Worm (Caenorhabditis elegans) whole organism, mixed stage, embryonic: ENCODE data around the gene crb-1.

ENCODE experiments used
- M03D4.4 ChIP-seq: sonication (generic microtip); optimal IDR thresholded peaks from 2 replicates; lab custom pipeline; 2017; ENCODE audit warnings: mild to moderate bottlenecking, missing genetic modification characterization, missing compliant biosample characterization
- bed-3 ChIP-seq: fragments of 200-800 bp; sonication (Bioruptor generic); optimal IDR thresholded peaks from 3 replicates; lab custom pipeline; 2018; ENCODE audit warnings: mild to moderate bottlenecking, missing genetic modification characterization, moderate library complexity, missing compliant biosample characterization
- ceh-39 ChIP-seq: fragments of 150-350 bp; optimal IDR thresholded peaks from 2 replicates; lab custom pipeline; 2014; ENCODE audit warnings: missing biosample characterization, missing genetic modification characterization
- ceh-43 ChIP-seq: fragments of 200-800 bp; sonication (Bioruptor generic); optimal IDR thresholded peaks from 2 replicates; lab custom pipeline; 2018; ENCODE audit warnings: mild to moderate bottlenecking, missing genetic modification characterization, moderate library complexity, missing compliant biosample characterization
- ceh-83 ChIP-seq: fragments of 200-800 bp; sonication (Bioruptor generic); optimal IDR thresholded peaks from 2 replicates; lab custom pipeline; 2018; ENCODE audit warnings: mild to moderate bottlenecking, missing genetic modification characterization, missing compliant biosample characterization
- ces-1 ChIP-seq: fragments of 150-350 bp; optimal IDR thresholded peaks from 2 replicates; lab custom pipeline; 2014; ENCODE audit warnings: missing biosample characterization, missing genetic modification reagents, missing genetic modification characterization
- cnd-1 ChIP-seq: fragments of 200-800 bp; sonication (Bioruptor generic); optimal IDR thresholded peaks from 2 replicates; lab custom pipeline; 2018; ENCODE audit warnings: mild to moderate bottlenecking, missing genetic modification characterization, missing compliant biosample characterization
- drap-1 ChIP-seq: fragments of 200-800 bp; sonication (Bioruptor generic); optimal IDR thresholded peaks from 3 replicates; lab custom pipeline; 2018; ENCODE audit warnings: mild to moderate bottlenecking, missing genetic modification characterization, missing compliant biosample characterization
- elt-1 ChIP-seq: sonication (generic microtip); optimal IDR thresholded peaks from 2 replicates; lab custom pipeline; 2017; ENCODE audit warnings: missing genetic modification characterization, mild to moderate bottlenecking, missing compliant biosample characterization, antibody characterized with exemption, moderate library complexity, borderline replicate concordance; ENCODE audit not compliant: insufficient read depth
- elt-3 ChIP-seq: fragments of 150-350 bp; optimal IDR thresholded peaks from 2 replicates; lab custom pipeline; 2014; ENCODE audit warnings: missing biosample characterization, missing genetic modification characterization
- flh-1 ChIP-seq: fragments of 200-800 bp; sonication (Bioruptor generic); optimal IDR thresholded peaks from 2 replicates; lab custom pipeline; 2018; ENCODE audit warnings: mild to moderate bottlenecking, missing genetic modification characterization, moderate library complexity, missing compliant biosample characterization
- ham-2 ChIP-seq: fragments of 200-800 bp; sonication (Bioruptor generic); optimal IDR thresholded peaks from 2 replicates; lab custom pipeline; 2018; ENCODE audit warnings: mild to moderate bottlenecking, missing genetic modification characterization, missing compliant biosample characterization
- hlh-1 ChIP-seq: fragments of 150-350 bp; optimal IDR thresholded peaks from 2 replicates; lab custom pipeline; 2014; ENCODE audit warnings: missing biosample characterization, missing genetic modification reagents, missing genetic modification characterization
- lin-13 ChIP-seq: fragments of 150-350 bp; optimal IDR thresholded peaks from 2 replicates; lab custom pipeline; 2014; ENCODE audit warnings: missing biosample characterization, missing genetic modification characterization
- lin-32 ChIP-seq: fragments of 200-800 bp; sonication (Bioruptor generic); optimal IDR thresholded peaks from 2 replicates; lab custom pipeline; 2018; ENCODE audit warnings: mild to moderate bottlenecking, missing genetic modification characterization, missing compliant biosample characterization
- lsy-2 ChIP-seq: fragments of 150-350 bp; optimal IDR thresholded peaks from 2 replicates; lab custom pipeline; 2014; ENCODE audit warnings: missing biosample characterization, missing genetic modification characterization
- mab-5 ChIP-seq: fragments of 150-350 bp; optimal IDR thresholded peaks from 2 replicates; lab custom pipeline; 2014; ENCODE audit warnings: missing biosample characterization, missing genetic modification characterization
- mep-1 ChIP-seq: fragments of 150-350 bp; optimal IDR thresholded peaks from 2 replicates; lab custom pipeline; 2017; ENCODE audit warnings: missing biosample characterization, missing genetic modification reagents, missing genetic modification characterization, inconsistent platforms
- mls-2 ChIP-seq: sonication (generic microtip); optimal IDR thresholded peaks from 2 replicates; lab custom pipeline; 2016; ENCODE audit warnings: mild to moderate bottlenecking, missing genetic modification characterization, moderate library complexity, missing compliant biosample characterization
- nhr-12 ChIP-seq: fragments of 150-350 bp; optimal IDR thresholded peaks from 2 replicates; lab custom pipeline; 2014; ENCODE audit warnings: missing biosample characterization, missing genetic modification characterization
- nhr-2 ChIP-seq: fragments of 150-350 bp; optimal IDR thresholded peaks from 2 replicates; lab custom pipeline; 2014; ENCODE audit warnings: missing biosample characterization, missing genetic modification characterization
- nhr-237 ChIP-seq: fragments of 150-350 bp; optimal IDR thresholded peaks from 2 replicates; lab custom pipeline; 2014; ENCODE audit warnings: missing biosample characterization, missing genetic modification characterization
- nhr-28 ChIP-seq: fragments of 150-350 bp; optimal IDR thresholded peaks from 2 replicates; lab custom pipeline; 2014; ENCODE audit warnings: missing biosample characterization, missing genetic modification characterization
- nhr-76 ChIP-seq: sonication (generic microtip); optimal IDR thresholded peaks from 2 replicates; lab custom pipeline; 2017; ENCODE audit warnings: missing biosample characterization, missing genetic modification characterization
- pha-4 ChIP-seq: fragments of 150-350 bp; optimal IDR thresholded peaks from 2 replicates; lab custom pipeline; 2018; ENCODE audit warnings: missing biosample characterization, missing genetic modification reagents, missing genetic modification characterization
- sem-2 ChIP-seq: fragments of 200-800 bp; sonication (Bioruptor generic); optimal IDR thresholded peaks from 2 replicates; lab custom pipeline; 2018; ENCODE audit warnings: mild to moderate bottlenecking, missing genetic modification characterization, missing compliant biosample characterization
- snpc-4 ChIP-seq: fragments of 150-350 bp; optimal IDR thresholded peaks from 2 replicates; lab custom pipeline; 2014; ENCODE audit warnings: missing biosample characterization, missing genetic modification characterization
- sptf-1 ChIP-seq: sonication (generic microtip); optimal IDR thresholded peaks from 2 replicates; lab custom pipeline; 2017; ENCODE audit warnings: mild to moderate bottlenecking, missing genetic modification characterization, moderate library complexity, missing compliant biosample characterization
- tbx-8 ChIP-seq: fragments of 200-800 bp; sonication (Bioruptor generic); optimal IDR thresholded peaks from 2 replicates; lab custom pipeline; 2018; ENCODE audit warnings: mild to moderate bottlenecking, missing genetic modification characterization, moderate library complexity, missing compliant biosample characterization
- unc-120 ChIP-seq: sonication (generic microtip); optimal IDR thresholded peaks from 2 replicates; lab custom pipeline; 2017; ENCODE audit warnings: missing genetic modification characterization, missing compliant biosample characterization; ENCODE audit not compliant: poor library complexity, severe bottlenecking
- unc-39 ChIP-seq: fragments of 150-350 bp; optimal IDR thresholded peaks from 2 replicates; lab custom pipeline; 2014; ENCODE audit warnings: missing biosample characterization, missing genetic modification characterization
- unc-62 ChIP-seq: fragments of 150-350 bp; optimal IDR thresholded peaks from 2 replicates; lab custom pipeline; 2014; ENCODE audit warnings: missing biosample characterization, missing genetic modification reagents, missing genetic modification characterization
- zip-8 ChIP-seq: fragments of 150-350 bp; optimal IDR thresholded peaks from 2 replicates; lab custom pipeline; 2014; ENCODE audit warnings: missing biosample characterization, missing genetic modification characterization
- ztf-11 ChIP-seq: fragments of 150-350 bp; optimal IDR thresholded peaks from 2 replicates; lab custom pipeline; 2014; ENCODE audit warnings: missing biosample characterization, missing genetic modification characterization

Gene crb-1

DNA sequence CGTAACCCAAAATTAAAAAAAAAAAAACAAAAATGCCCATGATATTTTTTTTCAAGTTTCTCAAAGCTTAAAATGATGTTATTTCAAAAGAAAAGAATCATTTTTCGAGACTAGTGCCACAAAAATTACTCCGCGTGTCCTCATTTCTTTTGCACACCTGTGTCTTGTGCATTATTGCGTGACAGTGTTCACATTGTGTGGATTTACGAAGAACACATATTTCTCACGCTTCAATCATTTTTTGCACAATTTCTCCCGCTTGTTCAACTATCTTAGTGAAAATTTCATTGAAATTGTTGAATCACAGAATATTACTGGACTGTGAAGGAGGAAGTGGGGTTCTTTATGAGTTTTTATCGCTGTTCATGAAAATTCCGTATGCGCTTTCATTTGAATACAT, 5.0 kb downstream of the crb-1 start:
- TF ChIP-seq sptf-1 (tag; lab: Kevin White, UChicago), result no peak
- TF ChIP-seq unc-62 (GFP tag; lab: Kevin White, UChicago), result no peak
- TF ChIP-seq ztf-11 (tag; lab: Kevin White, UChicago), result no peak
- TF ChIP-seq drap-1 (GFP tag; lab: Kevin White, UChicago), result no peak
- TF ChIP-seq M03D4.4 (tag; lab: Kevin White, UChicago), result no peak

DNA sequence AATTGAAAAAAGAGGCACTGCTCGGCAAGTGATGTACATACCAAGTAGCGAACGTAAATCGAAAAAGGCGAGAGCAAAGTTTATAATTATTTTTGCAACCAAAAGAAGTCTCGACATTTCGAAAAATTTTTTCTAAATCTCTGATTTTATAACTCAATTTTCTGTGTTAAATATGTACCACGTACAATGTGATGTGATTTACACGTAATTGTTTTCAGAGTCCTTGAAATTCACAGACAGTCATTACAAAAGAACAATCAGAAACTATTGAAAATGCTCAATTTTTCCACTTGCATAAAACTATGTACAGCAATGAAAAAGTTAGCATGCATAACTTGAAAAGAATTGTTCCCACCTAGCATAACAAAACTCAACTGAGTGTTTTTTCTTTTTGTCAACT, 10.8 kb downstream of the crb-1 start:
- TF ChIP-seq ceh-83 (no peak), M03D4.4 (tag; lab: Kevin White, UChicago) (no peak), ztf-11 (tag; lab: Kevin White, UChicago) (no peak), nhr-2 (tag; lab: Kevin White, UChicago) (no peak), lin-13 (tag; lab: Kevin White, UChicago) (no peak)
- TF ChIP-seq, all 35 proteins: peak for 0

DNA sequence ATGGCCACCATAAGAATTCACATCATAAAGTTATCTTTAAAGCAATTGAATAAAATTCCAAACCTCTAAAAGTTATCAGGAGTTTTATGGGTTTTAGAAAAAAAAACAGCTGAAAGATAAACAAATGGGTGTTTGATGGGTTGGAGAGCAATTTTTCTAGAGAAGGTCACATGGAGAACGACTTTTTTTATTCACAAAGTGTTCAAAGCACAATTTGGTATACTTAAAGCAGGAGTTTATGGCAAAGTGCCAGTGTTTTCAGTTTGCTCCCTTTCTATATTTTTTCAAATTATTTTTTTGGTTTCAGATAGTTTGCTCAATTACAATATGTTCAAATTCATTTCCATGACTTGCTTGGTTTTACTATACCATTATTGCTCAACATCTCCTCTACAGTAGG, 12.6 kb downstream of the crb-1 start, which contains the start of gene F11C7.6:
F11C7.6 (plus strand) TSS at position 301 of the 400 bp plus-strand sequence.
- no peak for TF ChIP-seq ceh-83

DNA sequence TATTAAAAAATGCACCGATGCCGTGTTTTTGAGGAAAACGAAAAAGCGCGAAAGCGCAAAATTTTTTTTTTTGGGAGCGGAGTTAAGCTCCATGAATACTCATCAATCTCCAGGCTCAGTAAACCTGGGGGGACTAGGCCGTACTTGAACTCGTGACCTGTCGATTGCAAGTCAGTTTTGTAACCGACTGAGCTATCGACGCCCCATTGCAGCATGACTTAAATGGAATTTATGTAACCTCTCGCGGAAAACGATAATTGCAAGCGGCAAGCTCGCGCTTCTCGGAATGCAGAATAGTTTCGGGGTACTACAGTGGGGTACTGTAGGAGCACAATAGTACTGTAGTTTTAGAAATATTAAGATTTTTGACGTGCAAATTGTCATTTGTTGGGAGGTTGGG, 13.4 kb downstream of the crb-1 start:
- TF ChIP-seq ces-1 (GFP tag; lab: Kevin White, UChicago) (no peak), bed-3 (no peak), ztf-11 (tag; lab: Kevin White, UChicago) (no peak), elt-3 (tag; lab: Kevin White, UChicago) (no peak), elt-1 (tag; lab: Kevin White, UChicago) (no peak), hlh-1 (tag; lab: Kevin White, UChicago) (no peak)

DNA sequence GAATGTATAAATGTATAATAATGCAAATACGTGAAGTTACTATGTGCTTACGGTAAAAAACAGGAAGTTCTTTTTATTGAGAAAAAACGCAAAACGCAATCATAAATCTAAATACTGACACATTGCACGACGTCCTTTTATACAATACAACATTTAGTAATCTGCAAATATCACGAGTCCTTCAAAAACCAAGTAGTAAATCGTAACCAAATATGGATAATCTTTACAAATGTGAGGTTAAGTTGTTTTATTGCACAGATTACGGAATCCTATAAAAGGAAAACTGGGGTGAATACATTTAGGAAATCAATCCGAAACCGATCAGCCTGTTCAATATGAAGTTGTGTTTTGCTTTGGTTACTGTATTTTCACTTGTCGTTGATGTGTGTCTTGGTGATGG, 15.5 kb downstream of the crb-1 start, which contains the start of gene F11C7.7:
F11C7.7 (plus strand) TSS at position 301 of the 400 bp plus-strand sequence.
- no peak for TF ChIP-seq nhr-12 (tag; lab: Kevin White, UChicago)
- no peak for TF ChIP-seq mls-2 (tag; lab: Kevin White, UChicago)
- no peak for TF ChIP-seq tbx-8
- TF ChIP-seq nhr-76 (tag; lab: Kevin White, UChicago), result no peak

DNA sequence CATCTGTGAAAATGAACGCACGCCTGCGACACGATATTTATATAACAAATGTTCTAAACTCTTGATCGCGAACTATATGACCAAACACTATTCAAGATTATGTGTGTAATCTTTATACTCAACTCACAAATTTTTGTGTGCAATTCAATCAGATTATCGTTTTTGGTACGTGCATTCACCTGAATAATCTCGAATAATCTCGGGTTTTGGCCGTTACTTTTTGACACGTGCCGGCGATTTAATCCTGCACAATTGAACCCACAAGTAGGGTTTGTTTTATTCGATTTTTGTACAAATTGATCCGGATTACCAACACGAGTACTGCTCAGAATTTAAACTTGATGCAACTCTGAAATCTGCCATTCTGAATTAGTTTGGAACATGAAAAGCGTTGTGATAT, 17.4 kb downstream of the crb-1 start, which contains the start of the genes vap-1 and F11C7.2:
vap-1 (minus strand) TSS at position 101 of the 400 bp plus-strand sequence.
F11C7.2 (plus strand) TSS at position 359 of the 400 bp plus-strand sequence.
- TF ChIP-seq cnd-1 (tag; lab: Kevin White, UChicago), result no peak
- TF ChIP-seq elt-1 (tag; lab: Kevin White, UChicago), result no peak
- TF ChIP-seq nhr-237 (tag; lab: Kevin White, UChicago), result no peak
- TF ChIP-seq nhr-12 (tag; lab: Kevin White, UChicago), result no peak
- TF ChIP-seq unc-39 (tag; lab: Kevin White, UChicago), result no peak
- no peak for TF ChIP-seq tbx-8
- TF ChIP-seq drap-1 (GFP tag; lab: Kevin White, UChicago), result no peak
- no peak for TF ChIP-seq sem-2
- TF ChIP-seq pha-4 (tag; lab: Kevin White, UChicago), result no peak
- no peak for TF ChIP-seq mep-1 (tag; lab: Kevin White, UChicago)
- TF ChIP-seq ceh-83, result no peak
- no peak for TF ChIP-seq sptf-1 (tag; lab: Kevin White, UChicago)
- TF ChIP-seq M03D4.4 (tag; lab: Kevin White, UChicago), result no peak
- no peak for TF ChIP-seq ceh-39 (tag; lab: Kevin White, UChicago)
- no peak for TF ChIP-seq lsy-2 (tag; lab: Kevin White, UChicago)
- no peak for TF ChIP-seq ceh-43 (GFP tag; lab: Kevin White, UChicago)
- TF ChIP-seq mls-2 (tag; lab: Kevin White, UChicago), result no peak

DNA sequence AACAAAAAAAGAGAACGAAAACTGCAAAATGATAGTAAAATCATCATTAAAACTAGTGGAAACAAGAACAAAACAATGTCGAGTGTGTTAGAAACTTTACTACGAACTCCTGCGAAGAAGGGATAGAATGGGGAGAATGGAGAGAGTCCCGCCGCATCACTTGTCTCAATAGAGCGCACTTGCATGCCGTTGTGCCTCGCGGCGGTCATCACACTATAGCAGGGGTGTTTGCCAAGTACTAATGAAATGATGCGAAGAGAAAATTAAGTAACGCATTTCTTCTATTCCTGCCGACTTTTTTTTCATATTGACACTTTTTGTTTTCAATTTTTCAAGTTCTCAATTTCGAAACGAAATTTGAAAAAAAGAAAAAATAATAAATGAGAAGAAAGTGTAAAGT, 21.6 kb downstream of the crb-1 start:
- peak; percentile 79 for TF ChIP-seq pha-4 (tag; lab: Kevin White, UChicago)
- TF ChIP-seq nhr-2 (tag; lab: Kevin White, UChicago), result no peak
- TF ChIP-seq elt-1 (tag; lab: Kevin White, UChicago), result no peak
- no peak for TF ChIP-seq flh-1 (GFP tag; lab: Kevin White, UChicago)
- TF ChIP-seq hlh-1 (tag; lab: Kevin White, UChicago), result peak; percentile 74
- no peak for TF ChIP-seq lin-32 (GFP tag; lab: Kevin White, UChicago)
- TF ChIP-seq sem-2, result no peak
- TF ChIP-seq nhr-237 (tag; lab: Kevin White, UChicago), result peak; percentile 62
- no peak for TF ChIP-seq ceh-39 (tag; lab: Kevin White, UChicago)
- no peak for TF ChIP-seq zip-8 (tag; lab: Kevin White, UChicago)
- TF ChIP-seq ceh-43 (GFP tag; lab: Kevin White, UChicago), result no peak
- no peak for TF ChIP-seq ceh-83
- TF ChIP-seq lsy-2 (tag; lab: Kevin White, UChicago), result peak; percentile 49
- no peak for TF ChIP-seq unc-62 (GFP tag; lab: Kevin White, UChicago)
- TF ChIP-seq snpc-4, result no peak
- no peak for TF ChIP-seq nhr-12 (tag; lab: Kevin White, UChicago)
- TF ChIP-seq mab-5 (tag; lab: Kevin White, UChicago), result no peak
- TF ChIP-seq elt-3 (tag; lab: Kevin White, UChicago), result no peak
- no peak for TF ChIP-seq drap-1 (GFP tag; lab: Kevin White, UChicago)
- peak; percentile 74 for TF ChIP-seq lin-13 (tag; lab: Kevin White, UChicago)
- TF ChIP-seq ham-2 (GFP tag; lab: Kevin White, UChicago), result no peak
- peak; percentile 49 for TF ChIP-seq unc-120
- TF ChIP-seq nhr-28 (tag; lab: Kevin White, UChicago), result no peak
- TF ChIP-seq mls-2 (tag; lab: Kevin White, UChicago), result no peak
- peak; percentile 2 for TF ChIP-seq cnd-1 (tag; lab: Kevin White, UChicago)
- no peak for TF ChIP-seq tbx-8
- TF ChIP-seq nhr-76 (tag; lab: Kevin White, UChicago), result no peak
